Fruit fly (Drosophila melanogaster) whole organism, wandering third instar larva: ENCODE results near the gene COX6B.

ENCODE experiments used
- Abd-B ChIP-seq: fragments of >200 bp; optimal IDR thresholded peaks from 2 replicates; lab custom pipeline; 2017; ENCODE audit warnings: missing biosample characterization, missing genetic modification characterization
- Mio ChIP-seq: sonication (Bioruptor generic); optimal IDR thresholded peaks from 2 replicates; lab custom pipeline; 2016; ENCODE audit warnings: missing biosample characterization, missing genetic modification characterization
- Vsx2 ChIP-seq: fragments of 200-300, 225-300 bp; sonication (Bioruptor generic); optimal IDR thresholded peaks from 2 replicates; lab custom pipeline; 2018; ENCODE audit warnings: missing biosample characterization, missing genetic modification characterization; ENCODE audit not compliant: partially characterized antibody
- brk ChIP-seq: fragments of 200-800 bp; sonication (Bioruptor generic); optimal IDR thresholded peaks from 2 replicates; lab custom pipeline; 2016; ENCODE audit warnings: missing biosample characterization, mild to moderate bottlenecking, missing genetic modification characterization
- dmrt93B ChIP-seq: fragments of 200-800 bp; sonication (Bioruptor generic); optimal IDR thresholded peaks from 2 replicates; lab custom pipeline; 2018; ENCODE audit warnings: missing biosample characterization, mild to moderate bottlenecking, missing genetic modification characterization
- fru ChIP-seq: fragments of 200-800 bp; sonication (Bioruptor generic); optimal IDR thresholded peaks from 3 replicates; lab custom pipeline; 2016; ENCODE audit warnings: missing biosample characterization, mild to moderate bottlenecking, missing genetic modification characterization
- h ChIP-seq: fragments of 200-800 bp; sonication (Bioruptor generic); optimal IDR thresholded peaks from 3 replicates; lab custom pipeline; 2016; ENCODE audit warnings: missing biosample characterization, mild to moderate bottlenecking, missing genetic modification characterization

DNA sequence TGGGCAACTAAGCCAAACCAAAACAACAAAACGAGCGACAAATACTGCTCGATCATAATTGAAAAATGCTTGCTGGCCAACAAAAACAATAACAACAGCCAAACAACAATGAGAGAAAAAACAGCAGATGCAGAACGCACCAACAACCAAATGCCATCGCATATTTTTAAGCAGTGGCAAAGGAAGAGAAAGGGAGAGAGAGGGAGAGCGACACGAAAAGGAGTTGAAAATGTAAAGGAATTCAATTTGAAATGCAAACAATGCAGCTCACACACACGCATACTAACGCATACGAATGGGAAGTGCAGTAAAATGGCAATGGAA is 44.4 kb upstream of the COX6B start:
- no peak for TF ChIP-seq h (GFP tag; lab: Kevin White, UChicago)
- TF ChIP-seq dmrt93B (GFP tag; lab: Kevin White, UChicago): no peak
- no peak for TF ChIP-seq Mio (GFP tag; lab: Kevin White, UChicago)
- TF ChIP-seq fru (GFP tag; lab: Kevin White, UChicago): no peak
- no peak for TF ChIP-seq brk (GFP tag; lab: Kevin White, UChicago)
- no peak for TF ChIP-seq Vsx2 (GFP tag; lab: Kevin White, UChicago)
- no peak for TF ChIP-seq Abd-B (GFP tag; lab: Kevin White, UChicago)
